Worm (Caenorhabditis elegans): ENCODE data around the gene pkc-3.

DNA sequence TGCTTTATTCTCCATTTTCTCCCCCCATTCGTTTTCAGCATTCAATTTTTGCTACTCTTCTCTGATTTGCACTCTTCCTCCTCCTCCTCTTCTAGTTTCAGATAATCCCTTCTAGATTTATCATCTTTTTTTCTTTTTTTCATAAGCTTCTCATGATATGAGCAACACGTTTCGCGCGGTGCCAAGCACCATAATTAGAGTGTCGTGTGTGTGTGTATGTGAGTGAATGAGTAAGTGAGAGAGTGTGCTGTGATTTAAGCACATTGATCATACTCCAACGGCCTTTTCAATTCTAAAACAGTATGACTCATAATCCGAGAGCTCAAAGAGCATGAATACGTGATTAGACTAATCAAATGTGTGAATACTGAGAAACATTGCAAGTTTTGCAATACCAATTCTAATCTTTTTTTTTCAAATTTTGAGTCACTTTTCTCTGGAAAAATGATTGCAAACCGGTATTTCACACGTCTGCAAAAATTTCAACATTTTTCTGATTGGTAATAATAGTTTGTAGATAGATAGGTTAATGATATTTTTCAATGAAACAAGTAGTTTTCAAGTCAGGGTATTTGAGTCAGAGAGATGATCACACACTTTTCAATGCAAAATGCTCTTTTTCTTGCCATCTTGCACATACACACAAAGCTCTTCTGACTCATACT, 44.3 kb upstream of the pkc-3 start:
- TF ChIP-seq pha-4 (tag; optimal IDR thresholded peaks at IDR 0.05): no peak
- TF ChIP-seq mep-1 (tag; optimal IDR thresholded peaks at IDR 0.05): no peak
- TF ChIP-seq drap-1 (GFP tag; optimal IDR thresholded peaks at IDR 0.05): no peak
- no peak for TF ChIP-seq nhr-237 (tag; optimal IDR thresholded peaks at IDR 0.05)
- no peak for TF ChIP-seq ztf-11 (tag; optimal IDR thresholded peaks at IDR 0.05)
- no peak for TF ChIP-seq lsy-2 (tag; optimal IDR thresholded peaks at IDR 0.05)
- TF ChIP-seq zip-8 (tag; optimal IDR thresholded peaks at IDR 0.05): no peak
- TF ChIP-seq unc-62 (GFP tag; optimal IDR thresholded peaks at IDR 0.05): no peak
- no peak for TF ChIP-seq nhr-12 (tag; optimal IDR thresholded peaks at IDR 0.05)
- TF ChIP-seq elt-3 (tag; optimal IDR thresholded peaks at IDR 0.05): no peak
- no peak for TF ChIP-seq blmp-1 (tag; optimal IDR thresholded peaks at IDR 0.05)
